Worm (Caenorhabditis elegans) whole organism, L2 larva: ENCODE results near the gene srb-19.

Experiments used
- dmd-4 ChIP-seq: sonication (generic microtip); optimal IDR thresholded peaks from 2 replicates; lab custom pipeline; 2017; ENCODE audit warnings: missing biosample characterization, missing genetic modification characterization
- elt-1 ChIP-seq: fragments of 150-350 bp; optimal IDR thresholded peaks from 2 replicates; lab custom pipeline; 2014; ENCODE audit warnings: missing biosample characterization, missing genetic modification characterization
- nhr-25 ChIP-seq: fragments of 150-350 bp; sonication (generic microtip); optimal IDR thresholded peaks from 3 replicates; lab custom pipeline; 2014; ENCODE audit warnings: missing biosample characterization, missing genetic modification characterization

- TF ChIP-seq elt-1 (tag; lab: Kevin White, UChicago) (no peak), nhr-25 (no peak), dmd-4 (no peak)
Measured at ce11 chrV:7492924-7493323, 27.1 kb downstream of the srb-19 start, which contains the start of gene srbc-10.
